Worm (Caenorhabditis elegans) whole organism, L2 larva: ENCODE results near the gene fbxa-3.

Experiments
- elt-3 ChIP-seq: sonication (generic microtip); optimal IDR thresholded peaks from 2 replicates; lab custom pipeline; 2017; ENCODE audit warnings: missing biosample characterization, missing genetic modification characterization
- lsy-2 ChIP-seq, 2 experiments: fragments of 150-350 bp in 1 of 2; sonication (generic microtip) in 1 of 2; optimal IDR thresholded peaks; 2 replicates each; lab custom pipeline; 2014 to 2017; ENCODE audit warnings: missing biosample characterization in 2 of 2, missing genetic modification characterization in 2 of 2
- nhr-237 ChIP-seq: fragments of 150-350 bp; optimal IDR thresholded peaks from 2 replicates; lab custom pipeline; 2014; ENCODE audit warnings: missing biosample characterization, missing genetic modification characterization
- nhr-25 ChIP-seq: fragments of 150-350 bp; sonication (generic microtip); optimal IDR thresholded peaks from 3 replicates; lab custom pipeline; 2014; ENCODE audit warnings: missing biosample characterization, missing genetic modification characterization
- nhr-77 ChIP-seq: fragments of 150-350 bp; optimal IDR thresholded peaks from 2 replicates; lab custom pipeline; 2014; ENCODE audit warnings: missing biosample characterization, missing genetic modification characterization
- ztf-4 ChIP-seq: fragments of 150-350 bp; optimal IDR thresholded peaks from 2 replicates; lab custom pipeline; 2014; ENCODE audit warnings: missing biosample characterization, missing genetic modification characterization

DNA sequence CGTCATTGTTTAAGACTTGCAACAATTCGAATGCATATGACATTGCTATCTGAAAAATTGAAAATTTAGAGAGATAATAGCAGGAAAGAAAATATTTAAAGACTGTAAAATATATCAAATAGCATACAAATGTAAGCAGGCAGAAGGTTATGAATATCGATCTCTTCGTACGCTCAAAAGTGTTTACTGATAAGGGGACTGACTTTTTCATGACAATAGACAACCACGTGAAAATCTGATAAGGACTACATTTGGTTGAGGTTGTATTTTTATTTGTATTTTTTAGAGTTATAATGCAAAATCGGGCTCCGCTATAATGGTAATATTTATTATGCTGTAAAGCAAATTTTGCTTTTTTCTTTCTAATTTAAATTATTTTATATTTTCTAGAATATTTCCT, 22.2 kb upstream of the fbxa-3 start, which contains the start of the genes C52E2.5 and C52E2.4:
- TF ChIP-seq lsy-2 (tag; optimal IDR thresholded peaks at IDR 0.05; lab: Kevin White, UChicago) (no peak), nhr-25 (no peak), ztf-4 (no peak), nhr-77 (tag; lab: Kevin White, UChicago) (no peak), elt-3 (tag; lab: Kevin White, UChicago) (no peak), nhr-237 (tag; lab: Kevin White, UChicago) (no peak)
